Worm (Caenorhabditis elegans) whole organism, early embryonic: ENCODE data around the gene Y113G7B.11.

Experiments used
- B0310.2 ChIP-seq: sonication (generic microtip); optimal IDR thresholded peaks from 2 replicates; lab custom pipeline; 2016; ENCODE audit warnings: mild to moderate bottlenecking, missing genetic modification characterization, missing compliant biosample characterization
- F13C5.2 ChIP-seq: sonication (generic microtip); optimal IDR thresholded peaks from 2 replicates; lab custom pipeline; 2017; ENCODE audit warnings: mild to moderate bottlenecking, missing genetic modification characterization, inconsistent platforms, missing compliant biosample characterization
- aly-1 ChIP-seq: sonication (generic microtip); optimal IDR thresholded peaks from 2 replicates; lab custom pipeline; 2016; ENCODE audit warnings: missing genetic modification characterization, missing compliant biosample characterization
- ama-1 ChIP-seq: fragments of 150-350 bp; optimal IDR thresholded peaks from 2 replicates; lab custom pipeline; 2014
- ceh-13 ChIP-seq: fragments of 200-800 bp; sonication (Bioruptor generic); optimal IDR thresholded peaks from 2 replicates; lab custom pipeline; 2018; ENCODE audit warnings: mild to moderate bottlenecking, missing genetic modification characterization, missing compliant biosample characterization
- ceh-36 ChIP-seq: sonication (generic microtip); optimal IDR thresholded peaks from 2 replicates; lab custom pipeline; 2016; ENCODE audit warnings: missing genetic modification characterization, inconsistent platforms, missing compliant biosample characterization
- ets-7 ChIP-seq: sonication (generic microtip); optimal IDR thresholded peaks from 2 replicates; lab custom pipeline; 2016; ENCODE audit warnings: missing genotype, missing genetic modification characterization, missing compliant biosample characterization
- flt-1 ChIP-seq: fragments of 200-800 bp; sonication (Bioruptor generic); IDR thresholded peaks from 2 replicates; pipeline ENCODE4 v1.3.6; 2022; ENCODE audit warnings: missing genetic modification characterization, missing compliant biosample characterization
- hmbx-1 ChIP-seq: sonication (generic microtip); optimal IDR thresholded peaks from 2 replicates; lab custom pipeline; 2016; ENCODE audit warnings: mild to moderate bottlenecking, missing genetic modification characterization, missing compliant biosample characterization
- hmg-4 ChIP-seq: fragments of 200-800 bp; sonication (Bioruptor generic); optimal IDR thresholded peaks from 2 replicates; lab custom pipeline; 2018; ENCODE audit warnings: mild to moderate bottlenecking, missing genetic modification characterization, missing compliant biosample characterization
- hnd-1 ChIP-seq: sonication (generic microtip); optimal IDR thresholded peaks from 2 replicates; lab custom pipeline; 2016; ENCODE audit warnings: missing genetic modification characterization, missing compliant biosample characterization
- pes-1 ChIP-seq: fragments of 200-800 bp; sonication (Bioruptor generic); IDR thresholded peaks from 2 replicates; pipeline ENCODE4 v1.3.6; 2022; ENCODE audit warnings: missing genetic modification reagents, missing genetic modification characterization, missing compliant biosample characterization
- scrt-1 ChIP-seq: fragments of 200-800 bp; sonication (Bioruptor generic); IDR thresholded peaks from 2 replicates; pipeline ENCODE4 v1.3.6; 2022; ENCODE audit warnings: missing genetic modification characterization, missing compliant biosample characterization
- sea-1 ChIP-seq: fragments of 200-800 bp; sonication (Bioruptor generic); conservative IDR thresholded peaks from 2 replicates; pipeline ENCODE4 v1.3.6; 2022; ENCODE audit warnings: missing genetic modification characterization, missing compliant biosample characterization
- tbx-11 ChIP-seq: fragments of 200-800 bp; sonication (Bioruptor generic); IDR thresholded peaks from 2 replicates; pipeline ENCODE4 v1.3.6; 2022; ENCODE audit warnings: missing genetic modification characterization, missing compliant biosample characterization
- tbx-37 ChIP-seq: fragments of 200-800 bp; sonication (Bioruptor generic); conservative IDR thresholded peaks from 2 replicates; pipeline ENCODE4 v1.3.6; 2022; ENCODE audit warnings: missing genetic modification reagents, missing genetic modification characterization, missing compliant biosample characterization
- tra-4 ChIP-seq: sonication (generic microtip); optimal IDR thresholded peaks from 2 replicates; lab custom pipeline; 2017; ENCODE audit warnings: missing genetic modification characterization, missing compliant biosample characterization

Gene Y113G7B.11

DNA sequence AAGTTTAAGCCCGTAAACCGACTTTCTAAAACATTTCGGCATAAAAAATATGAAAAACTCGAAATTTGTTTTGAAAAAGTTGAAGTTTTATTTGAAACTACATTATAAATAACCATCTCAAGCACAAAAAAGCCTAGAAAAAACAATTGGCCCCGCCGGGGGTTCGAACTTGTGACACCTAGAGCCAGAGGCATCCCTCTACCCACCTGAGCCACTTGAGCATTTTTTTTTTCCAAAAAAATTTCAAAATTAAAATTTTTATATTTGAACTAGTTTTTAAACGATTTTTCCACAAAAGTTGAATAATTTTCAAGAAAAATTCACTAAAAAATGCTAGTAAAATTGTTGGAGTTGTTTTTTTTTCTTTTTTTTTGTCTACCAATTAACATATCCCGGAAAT is 8.6 kb upstream of the Y113G7B.11 start:
- TF ChIP-seq ceh-13 (no peak), aly-1 (tag; lab: Kevin White, UChicago) (no peak), tbx-11 (GFP tag; lab: Robert Waterston, UW) (no peak), tbx-37 (no peak), ama-1 (no peak), pes-1 (GFP tag; lab: Robert Waterston, UW) (no peak), flt-1 (no peak), B0310.2 (no peak), ets-7 (no peak), scrt-1 (no peak), ceh-36 (no peak)

DNA sequence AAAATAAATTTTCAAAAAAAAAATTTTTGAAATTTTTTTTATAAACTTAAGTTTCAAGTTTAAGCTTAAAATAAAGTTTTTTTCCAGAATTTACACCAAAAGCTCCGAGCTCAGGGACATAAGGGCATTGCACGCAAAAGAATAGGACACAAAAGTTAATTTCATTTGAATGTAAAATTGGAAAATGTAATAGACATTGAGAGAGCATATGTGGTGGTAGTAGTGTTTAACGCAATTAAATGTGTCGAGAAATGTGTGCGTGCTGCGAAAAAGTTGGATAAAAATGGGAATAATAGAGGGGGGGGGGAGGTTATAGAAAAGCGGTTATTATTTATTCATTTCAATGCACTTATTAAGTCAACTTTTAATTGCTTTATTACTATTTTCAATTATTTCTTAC is 5.5 kb upstream of the Y113G7B.11 start:
- TF ChIP-seq B0310.2 (no peak), hmg-4 (GFP tag; lab: Kevin White, UChicago) (no peak), tra-4 (tag; lab: Kevin White, UChicago) (no peak), hnd-1 (tag; lab: Kevin White, UChicago) (no peak), tbx-11 (GFP tag; lab: Robert Waterston, UW) (no peak), aly-1 (tag; lab: Kevin White, UChicago) (no peak), ceh-13 (no peak), F13C5.2 (tag; lab: Kevin White, UChicago) (no peak), ama-1 (no peak), flt-1 (no peak), ets-7 (no peak), sea-1 (no peak), scrt-1 (no peak), tbx-37 (no peak)

DNA sequence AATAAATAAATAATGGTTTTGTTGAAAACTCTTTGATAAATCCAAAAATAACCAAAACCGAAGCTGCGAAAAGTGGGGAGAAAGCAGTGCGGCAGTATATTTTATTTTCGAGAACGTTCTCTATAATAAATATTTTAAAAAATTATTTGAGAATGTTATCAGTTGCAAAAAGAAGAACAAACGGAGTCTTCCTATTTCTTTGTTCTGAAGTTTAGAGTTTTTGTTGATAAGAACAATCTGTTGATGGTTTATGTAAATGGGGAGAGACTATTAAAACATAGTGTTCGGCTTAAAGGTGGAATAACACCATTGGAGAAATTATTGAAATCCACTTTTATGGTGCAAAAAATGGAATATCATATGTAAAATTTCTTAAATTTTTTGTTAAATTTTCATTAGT is 2.0 kb downstream of the Y113G7B.11 start:
- TF ChIP-seq sea-1 = no peak
- TF ChIP-seq ceh-36 = no peak
- no peak for TF ChIP-seq tbx-37
- no peak for TF ChIP-seq flt-1

DNA sequence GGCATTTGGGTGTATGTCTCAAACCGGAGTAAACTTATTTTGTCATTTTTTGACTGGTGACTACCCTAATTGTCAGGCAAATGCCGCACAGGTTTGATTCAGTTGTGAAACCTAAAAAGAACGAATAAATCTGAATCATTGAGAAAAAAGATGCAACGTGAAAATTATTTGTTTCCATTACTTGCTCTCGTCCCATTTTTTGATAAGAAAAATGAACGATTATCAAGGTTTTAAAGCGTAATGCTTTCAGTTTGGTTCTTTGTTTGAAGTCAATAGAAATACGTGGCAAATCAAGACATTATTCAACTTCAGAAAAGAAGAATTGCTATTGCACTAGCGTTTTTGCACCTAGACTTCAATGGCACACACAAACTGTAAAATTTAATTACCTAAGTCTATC is 2.5 kb downstream of the Y113G7B.11 start, which contains the start of gene Y113G7B.12:
Gene Y113G7B.12 (minus strand): TSS at position 101 of the 400 bp plus-strand sequence.
- TF ChIP-seq B0310.2 (no peak), F13C5.2 (tag; lab: Kevin White, UChicago) (no peak), ama-1 (no peak), tbx-11 (GFP tag; lab: Robert Waterston, UW) (no peak), ets-7 (no peak), flt-1 (no peak), pes-1 (GFP tag; lab: Robert Waterston, UW) (no peak), hnd-1 (tag; lab: Kevin White, UChicago) (no peak), tbx-37 (no peak), sea-1 (no peak), scrt-1 (no peak), tra-4 (tag; lab: Kevin White, UChicago) (no peak)

DNA sequence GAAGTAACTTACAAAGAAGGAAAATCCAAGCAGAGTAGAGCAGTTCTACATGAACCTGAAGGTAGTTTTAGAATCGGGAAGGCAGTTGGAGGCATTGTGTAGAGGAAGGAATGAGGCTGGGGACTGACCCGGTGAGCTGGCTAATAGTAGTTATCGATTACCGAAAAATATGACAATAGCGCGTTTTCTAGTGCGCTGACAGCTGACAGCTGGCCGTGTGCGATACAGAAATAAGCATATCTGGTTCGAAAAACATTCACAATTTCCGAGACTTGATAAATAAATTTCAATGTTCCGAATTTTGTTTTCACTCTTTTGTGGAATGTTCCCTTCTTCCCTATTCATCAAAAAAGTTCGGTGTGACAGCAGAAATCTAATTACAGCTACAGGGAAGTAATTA is 9.0 kb downstream of the Y113G7B.11 start, which contains the start of the genes fbxb-59 and srbc-34:
Gene fbxb-59 (minus strand): TSS at position 101 of the 400 bp plus-strand sequence.
Gene srbc-34 (plus strand): TSS at position 233 of the 400 bp plus-strand sequence.
- TF ChIP-seq scrt-1 (no peak), sea-1 (no peak), aly-1 (tag; lab: Kevin White, UChicago) (no peak), B0310.2 (no peak), ama-1 (no peak), hmbx-1 (tag; lab: Kevin White, UChicago) (no peak), tra-4 (tag; lab: Kevin White, UChicago) (no peak)

DNA sequence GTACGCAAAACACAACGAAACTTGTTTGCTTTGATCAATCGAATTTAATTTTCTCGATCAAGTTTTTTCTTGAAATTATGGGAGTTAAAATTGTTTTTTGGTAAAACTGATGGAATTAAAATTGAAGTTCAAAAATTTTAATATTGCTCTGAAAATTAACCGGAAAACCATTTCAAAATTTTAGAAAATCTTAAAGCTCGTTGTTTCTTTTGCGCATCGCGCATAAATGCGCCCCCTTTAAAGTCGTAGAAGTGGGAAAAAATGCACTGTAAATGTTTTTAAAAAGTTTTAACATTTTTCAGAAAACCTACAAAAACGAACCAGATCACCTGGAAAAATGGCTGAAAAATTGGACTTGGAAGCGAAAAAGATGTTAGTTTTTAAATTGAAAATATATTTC is 12.0 kb downstream of the Y113G7B.11 start, which contains the start of gene fbxa-113:
Gene fbxa-113 (plus strand): TSS at position 301 of the 400 bp plus-strand sequence.
- TF ChIP-seq ets-7 = no peak
- no peak for TF ChIP-seq hnd-1 (tag; lab: Kevin White, UChicago)
- TF ChIP-seq ceh-13 = no peak
- TF ChIP-seq tra-4 (tag; lab: Kevin White, UChicago) = no peak
- no peak for TF ChIP-seq F13C5.2 (tag; lab: Kevin White, UChicago)
- no peak for TF ChIP-seq ceh-36
- no peak for TF ChIP-seq hmg-4 (GFP tag; lab: Kevin White, UChicago)
- no peak for TF ChIP-seq scrt-1
- no peak for TF ChIP-seq pes-1 (GFP tag; lab: Robert Waterston, UW)
- TF ChIP-seq tbx-37 = no peak
- TF ChIP-seq flt-1 = no peak
- no peak for TF ChIP-seq ama-1
- no peak for TF ChIP-seq B0310.2
- TF ChIP-seq hmbx-1 (tag; lab: Kevin White, UChicago) = no peak
- no peak for TF ChIP-seq tbx-11 (GFP tag; lab: Robert Waterston, UW)
- no peak for TF ChIP-seq aly-1 (tag; lab: Kevin White, UChicago)
- no peak for TF ChIP-seq sea-1

DNA sequence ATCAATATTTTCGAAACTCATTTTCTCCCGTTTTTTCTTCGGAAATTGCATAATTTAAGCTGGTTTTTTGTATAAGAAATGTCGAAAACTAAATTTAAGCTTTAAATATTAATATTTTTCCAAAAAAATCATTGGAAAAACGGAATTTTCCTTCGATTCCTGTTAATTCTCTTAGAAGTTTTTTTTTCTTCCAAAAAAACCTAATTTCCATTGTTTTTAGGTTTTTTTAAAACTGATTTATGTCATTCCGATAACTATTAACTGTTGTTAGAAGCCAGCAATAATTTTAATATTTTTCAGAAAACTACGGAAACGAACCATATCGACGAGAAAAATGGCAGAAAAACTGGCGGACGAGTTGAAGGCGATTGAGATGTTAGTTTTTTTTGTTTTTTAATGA is 13.8 kb downstream of the Y113G7B.11 start, which contains the start of gene fbxa-114:
Gene fbxa-114 (plus strand): TSS at position 301 of the 400 bp plus-strand sequence.
- TF ChIP-seq ama-1 = no peak
- no peak for TF ChIP-seq tbx-37
- no peak for TF ChIP-seq ceh-13
- TF ChIP-seq flt-1 = no peak
- TF ChIP-seq aly-1 (tag; lab: Kevin White, UChicago) = no peak
- no peak for TF ChIP-seq hnd-1 (tag; lab: Kevin White, UChicago)
- no peak for TF ChIP-seq scrt-1
- TF ChIP-seq sea-1 = no peak
- TF ChIP-seq hmbx-1 (tag; lab: Kevin White, UChicago) = no peak

DNA sequence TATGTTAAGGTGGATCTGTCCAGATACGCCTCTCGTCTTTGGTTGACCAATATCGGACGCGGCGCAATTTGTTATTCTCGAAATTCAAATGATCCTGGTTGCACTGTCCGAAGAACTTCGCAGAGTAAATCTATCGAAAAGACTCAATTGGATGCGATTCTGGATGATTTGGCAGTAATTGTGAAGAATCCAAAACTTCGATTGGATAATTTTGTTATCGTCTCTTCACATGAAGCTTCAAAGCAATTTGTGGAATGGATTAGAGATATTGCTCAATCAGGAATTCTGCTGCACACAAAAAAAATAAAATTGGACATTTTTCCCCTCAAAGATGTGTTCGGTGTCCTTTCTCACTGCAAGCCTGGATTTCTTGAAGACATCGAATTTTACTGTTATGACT is 15.4 kb downstream of the Y113G7B.11 start:
- TF ChIP-seq tra-4 (tag; lab: Kevin White, UChicago) = no peak
- no peak for TF ChIP-seq ama-1
- TF ChIP-seq ceh-13 = no peak
- TF ChIP-seq F13C5.2 (tag; lab: Kevin White, UChicago) = no peak
- TF ChIP-seq scrt-1 = no peak
- TF ChIP-seq aly-1 (tag; lab: Kevin White, UChicago) = no peak
- TF ChIP-seq hmbx-1 (tag; lab: Kevin White, UChicago) = no peak
- TF ChIP-seq sea-1 = no peak

DNA sequence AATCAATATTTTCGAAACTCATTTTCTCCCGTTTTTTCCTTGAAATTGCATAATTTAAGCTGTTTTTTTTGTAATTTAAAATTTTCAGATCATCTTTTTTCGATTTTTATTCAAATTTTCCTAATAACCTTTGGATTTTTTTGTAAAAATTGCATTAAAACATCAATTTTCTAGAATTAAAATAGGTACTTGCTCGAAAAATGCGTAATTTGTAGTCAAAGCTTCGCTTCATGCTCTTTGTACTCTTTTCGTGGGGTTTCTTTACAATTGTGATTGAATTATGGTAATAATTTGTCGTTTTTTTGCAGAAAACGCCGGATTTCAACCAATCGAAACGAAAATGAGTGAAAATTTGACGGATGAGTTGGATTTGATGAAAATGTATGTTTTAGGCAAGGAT is 16.1 kb downstream of the Y113G7B.11 start, which contains the start of gene fog-2:
Gene fog-2 (plus strand): TSS at position 301 of the 400 bp plus-strand sequence.
- TF ChIP-seq tbx-11 (GFP tag; lab: Robert Waterston, UW) (no peak), ceh-13 (no peak), pes-1 (GFP tag; lab: Robert Waterston, UW) (no peak), B0310.2 (no peak), hmbx-1 (tag; lab: Kevin White, UChicago) (no peak), sea-1 (no peak), aly-1 (tag; lab: Kevin White, UChicago) (no peak), tra-4 (tag; lab: Kevin White, UChicago) (no peak), flt-1 (no peak), hmg-4 (GFP tag; lab: Kevin White, UChicago) (no peak), F13C5.2 (tag; lab: Kevin White, UChicago) (no peak), ceh-36 (no peak), ets-7 (no peak), ama-1 (no peak), hnd-1 (tag; lab: Kevin White, UChicago) (no peak), scrt-1 (no peak)
